Fruit fly (Drosophila melanogaster): ENCODE measurements around the gene pcx.

The pcx gene

DNA sequence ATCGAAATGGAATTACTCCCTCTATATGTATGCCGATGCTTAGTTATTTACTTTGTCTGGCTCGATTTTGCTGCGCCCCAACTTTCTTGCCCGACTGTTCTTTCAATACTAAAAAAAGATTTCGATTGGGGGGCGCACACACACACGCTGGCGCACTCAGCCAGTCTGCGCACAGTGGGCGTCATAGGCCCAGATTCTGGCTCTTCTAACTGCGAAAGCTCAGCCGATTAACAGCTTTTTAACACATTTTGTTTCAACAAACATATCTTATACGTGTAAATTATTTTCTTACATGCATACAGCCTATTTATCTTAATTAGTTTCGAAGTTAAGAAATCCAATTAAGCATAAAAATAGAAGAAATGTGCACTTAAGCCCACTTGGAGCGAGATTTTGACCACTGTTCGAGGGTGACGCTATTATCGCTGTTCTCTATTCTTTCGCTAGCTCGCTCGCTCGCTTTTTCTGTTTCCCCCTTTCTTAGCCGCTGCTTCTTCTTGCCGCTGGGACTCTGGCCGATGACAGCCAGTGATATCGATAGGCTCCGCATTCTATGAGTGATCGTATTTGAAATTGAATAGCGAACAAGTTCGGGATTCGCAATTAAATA, 2.8 kb upstream of the pcx start, which contains the start of gene Vinc (continued):
- TF ChIP-seq da (GFP tag; optimal IDR thresholded peaks at IDR 0.05): no peak
- TF ChIP-seq CG6765 (GFP tag; optimal IDR thresholded peaks at IDR 0.05): peak; percentile 88
- TF ChIP-seq Gug (GFP tag; IDR thresholded peaks at IDR 0.05): peak; percentile 69
- peak; percentile 78 for TF ChIP-seq CG12071 (GFP tag; optimal IDR thresholded peaks at IDR 0.05)
- TF ChIP-seq CG17612 (GFP tag; IDR thresholded peaks at IDR 0.05): no peak; the same call in 1 of the 2 replicates
- peak; percentile 83 for TF ChIP-seq tup (GFP tag; optimal IDR thresholded peaks at IDR 0.05)
- TF ChIP-seq Hmx (GFP tag; optimal IDR thresholded peaks at IDR 0.05): peak; percentile 76
- TF ChIP-seq gfzf (GFP tag; optimal IDR thresholded peaks at IDR 0.05): no peak
- peak; percentile 83 for TF ChIP-seq pb (GFP tag; optimal IDR thresholded peaks at IDR 0.05)
- peak; percentile 85 for TF ChIP-seq pnt (GFP tag; optimal IDR thresholded peaks at IDR 0.05)
- TF ChIP-seq Lpt (GFP tag; optimal IDR thresholded peaks at IDR 0.05): no peak
- TF ChIP-seq CG16779 (GFP tag; IDR thresholded peaks at IDR 0.05): no peak
- no peak for TF ChIP-seq CG1603 (tag; optimal IDR thresholded peaks at IDR 0.05)
- TF ChIP-seq CG8765 (GFP tag; IDR thresholded peaks at IDR 0.05): peak; percentile 50; the same call in 1 of the 2 replicates
- TF ChIP-seq CG7839 (tag; optimal IDR thresholded peaks at IDR 0.05): peak; percentile 93
- TF ChIP-seq CG10979 (tag; optimal IDR thresholded peaks at IDR 0.05): peak; percentile 89
- peak; percentile 76 for TF ChIP-seq B-H2 (GFP tag; optimal IDR thresholded peaks at IDR 0.05)
- TF ChIP-seq CG5180 (GFP tag; optimal IDR thresholded peaks at IDR 0.05): peak; percentile 80
- TF ChIP-seq CG34376 (GFP tag; optimal IDR thresholded peaks at IDR 0.05): peak; percentile 96
- TF ChIP-seq CG9817 (tag; optimal IDR thresholded peaks at IDR 0.05): peak; percentile 78
- TF ChIP-seq gem (tag; optimal IDR thresholded peaks at IDR 0.05): no peak
- TF ChIP-seq CG8359 (GFP tag; optimal IDR thresholded peaks at IDR 0.05; ENCODE audit: borderline replicate concordance): peak; percentile 66
- peak; percentile 85 for TF ChIP-seq CG2120 (GFP tag; optimal IDR thresholded peaks at IDR 0.05)
- peak; percentile 50 for TF ChIP-seq Ravus (GFP tag; IDR thresholded peaks at IDR 0.05)
- TF ChIP-seq ara (GFP tag; IDR thresholded peaks at IDR 0.05): no peak
- TF ChIP-seq C15 (GFP tag; IDR thresholded peaks at IDR 0.05): 0 out of 3 replicates have a peak, but pooled peaks have one; percentile 30
- no peak for TF ChIP-seq CG15073 (GFP tag; optimal IDR thresholded peaks at IDR 0.05)
- TF ChIP-seq CG14050 (GFP tag; IDR thresholded peaks at IDR 0.05): peak; percentile 62; the same call in 2 of the 3 replicates
- TF ChIP-seq dpn (GFP tag; optimal IDR thresholded peaks at IDR 0.05): peak; percentile 79 to 89
- TF ChIP-seq nerfin-1 (tag; optimal IDR thresholded peaks at IDR 0.05): peak; percentile 86
- no peak for TF ChIP-seq tio (GFP tag; optimal IDR thresholded peaks at IDR 0.05)
- TF ChIP-seq CG15269 (tag; optimal IDR thresholded peaks at IDR 0.05): peak; percentile 86
- peak; percentile 42 for TF ChIP-seq pzg (GFP tag; optimal IDR thresholded peaks at IDR 0.05)
- peak; percentile 70 for TF ChIP-seq CG4404 (GFP tag; IDR thresholded peaks at IDR 0.05)
- TF ChIP-seq Lim3 (GFP tag; IDR thresholded peaks at IDR 0.05): 0 out of 2 replicates have a peak, but pooled peaks have one; percentile 40
- TF ChIP-seq Myb (GFP tag; optimal IDR thresholded peaks at IDR 0.05): peak; percentile 58
- peak; percentile 78 for TF ChIP-seq slbo (GFP tag; IDR thresholded peaks at IDR 0.05)
- TF ChIP-seq H2.0 (GFP tag; IDR thresholded peaks at IDR 0.05): peak; percentile 62
- TF ChIP-seq Dip2 (GFP tag; IDR thresholded peaks at IDR 0.05): no peak
- no peak for TF ChIP-seq Sin3A (optimal IDR thresholded peaks at IDR 0.05)
- peak; percentile 90 for TF ChIP-seq kni (GFP tag; optimal IDR thresholded peaks at IDR 0.05)
- peak; percentile 49 for TF ChIP-seq CG13123 (GFP tag; optimal IDR thresholded peaks at IDR 0.05)
- no peak for TF ChIP-seq br (optimal IDR thresholded peaks at IDR 0.05)
- TF ChIP-seq CG2712 (tag; optimal IDR thresholded peaks at IDR 0.05): peak; percentile 89
- peak; percentile 35 for TF ChIP-seq CG13287 (GFP tag; IDR thresholded peaks at IDR 0.05; ENCODE audit: partially characterized antibody)
- TF ChIP-seq danr (GFP tag; IDR thresholded peaks at IDR 0.05): peak; percentile 76
- peak; percentile 78 for TF ChIP-seq CG18764 (GFP tag; optimal IDR thresholded peaks at IDR 0.05)
- TF ChIP-seq CG11723 (GFP tag; optimal IDR thresholded peaks at IDR 0.05): peak; percentile 55
- TF ChIP-seq CG2116 (GFP tag; optimal IDR thresholded peaks at IDR 0.05): peak; percentile 38
- TF ChIP-seq CG10321 (GFP tag; IDR thresholded peaks at IDR 0.05): no peak
- peak; percentile 78 for TF ChIP-seq ERR (GFP tag; optimal IDR thresholded peaks at IDR 0.05)
